Worm (Caenorhabditis elegans) whole organism, L1 larva: ENCODE measurements around the gene gly-14.

Experiments
- ama-1 ChIP-seq: fragments of 150-350 bp; optimal IDR thresholded peaks from 2 replicates; lab custom pipeline; 2014
- blmp-1 ChIP-seq: fragments of 150-350 bp; optimal IDR thresholded peaks from 2 replicates; lab custom pipeline; 2014; ENCODE audit warnings: missing biosample characterization, missing genetic modification characterization
- elt-3 ChIP-seq, 6 experiments: fragments of 150-350 bp in 1 of 6; sonication (generic microtip); optimal IDR thresholded peaks; 2 replicates each; lab custom pipeline; 2017 to 2018; ENCODE audit warnings: missing biosample characterization in 6 of 6, missing genetic modification characterization in 6 of 6, inconsistent platforms in 1 of 6
- fkh-8 ChIP-seq: sonication (generic microtip); optimal IDR thresholded peaks from 2 replicates; lab custom pipeline; 2016; ENCODE audit warnings: mild to moderate bottlenecking, missing genetic modification characterization, missing compliant biosample characterization
- fos-1 ChIP-seq: fragments of 150-350 bp; optimal IDR thresholded peaks from 2 replicates; lab custom pipeline; 2014; ENCODE audit warnings: missing biosample characterization, missing genetic modification characterization
- irx-1 ChIP-seq: sonication (generic microtip); optimal IDR thresholded peaks from 2 replicates; lab custom pipeline; 2016; ENCODE audit warnings: missing genetic modification characterization, missing compliant biosample characterization
- nhr-20 ChIP-seq: sonication (generic microtip); optimal IDR thresholded peaks from 2 replicates; lab custom pipeline; 2016; ENCODE audit warnings: mild to moderate bottlenecking, missing genetic modification characterization, missing compliant biosample characterization
- nhr-71 ChIP-seq: sonication (generic microtip); optimal IDR thresholded peaks from 2 replicates; lab custom pipeline; 2016; ENCODE audit warnings: mild to moderate bottlenecking, missing genetic modification characterization, moderate library complexity, missing compliant biosample characterization
- unc-62 ChIP-seq: fragments of 150-350 bp; optimal IDR thresholded peaks from 2 replicates; lab custom pipeline; 2014; ENCODE audit warnings: missing biosample characterization, missing genetic modification reagents, missing genetic modification characterization
- unc-86 ChIP-seq: sonication (generic microtip); optimal IDR thresholded peaks from 2 replicates; lab custom pipeline; 2016; ENCODE audit warnings: missing genetic modification characterization, missing compliant biosample characterization
- zag-1 ChIP-seq: fragments of 150-350 bp; optimal IDR thresholded peaks from 2 replicates; lab custom pipeline; 2014; ENCODE audit warnings: missing biosample characterization, missing genetic modification characterization

DNA sequence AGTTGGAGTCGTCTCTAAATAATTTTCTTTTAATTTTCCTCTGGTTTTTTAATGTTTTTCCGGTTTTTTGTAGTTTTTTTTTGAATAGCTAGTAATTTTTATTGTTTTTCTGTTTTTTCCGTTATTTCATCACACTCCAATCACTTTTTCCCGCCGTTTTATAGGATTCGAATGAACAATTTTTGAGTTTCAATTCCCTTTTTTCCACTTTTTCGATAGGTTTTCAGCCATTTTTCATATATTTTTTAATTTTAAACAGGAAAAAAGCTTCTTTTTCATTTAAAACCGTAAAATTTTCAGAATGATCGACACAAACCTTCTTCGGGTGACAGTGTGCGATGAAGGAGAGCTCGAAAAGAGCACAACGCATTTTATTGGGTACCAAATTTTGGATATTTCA, 31.6 kb downstream of the gly-14 start, which contains the start of gene pph-6:
- TF ChIP-seq elt-3 (tag; optimal IDR thresholded peaks at IDR 0.05; lab: Kevin White, UChicago) (no peak), irx-1 (tag; lab: Kevin White, UChicago) (no peak), unc-86 (tag; lab: Kevin White, UChicago) (no peak), fkh-8 (no peak), zag-1 (no peak), ama-1 (no peak), unc-62 (GFP tag; lab: Kevin White, UChicago) (no peak), nhr-20 (tag; lab: Kevin White, UChicago) (no peak), nhr-71 (no peak), blmp-1 (tag; lab: Kevin White, UChicago) (no peak), fos-1 (tag; lab: Kevin White, UChicago) (no peak)
